Worm (Caenorhabditis elegans) whole organism, young adult: ENCODE results near the gene F39E9.14.

ENCODE experiments used
- F49E8.2 ChIP-seq: sonication (generic microtip); optimal IDR thresholded peaks from 3 replicates; lab custom pipeline; 2017; ENCODE audit warnings: missing genetic modification characterization, mild to moderate bottlenecking, missing compliant biosample characterization, antibody characterized with exemption, moderate library complexity; ENCODE audit not compliant: insufficient read depth
- ets-4 ChIP-seq: fragments of 200-800 bp; sonication (Bioruptor generic); optimal IDR thresholded peaks from 2 replicates; lab custom pipeline; 2018; ENCODE audit warnings: mild to moderate bottlenecking, missing genetic modification characterization, missing compliant biosample characterization
- hrde-1 ChIP-seq: sonication (generic microtip); optimal IDR thresholded peaks from 2 replicates; lab custom pipeline; 2016; ENCODE audit warnings: missing genetic modification characterization, mild to moderate bottlenecking, missing compliant biosample characterization, moderate library complexity, missing genotype, missing genetic modification reagents, borderline replicate concordance
- nhr-90 ChIP-seq: sonication (generic microtip); optimal IDR thresholded peaks from 2 replicates; lab custom pipeline; 2016; ENCODE audit warnings: missing genotype, mild to moderate bottlenecking, missing genetic modification characterization, missing compliant biosample characterization

ce11 chrII:3244070-3244469 lies 46.4 kb downstream of the F39E9.14 start, which contains the start of gene C17F4.12:
- TF ChIP-seq F49E8.2 (no peak), hrde-1 (tag; lab: Kevin White, UChicago) (no peak), nhr-90 (no peak), ets-4 (GFP tag; lab: Kevin White, UChicago) (no peak)
